Fruit fly (Drosophila melanogaster): ENCODE data around the gene CG15005.

Gene CG15005

DNA sequence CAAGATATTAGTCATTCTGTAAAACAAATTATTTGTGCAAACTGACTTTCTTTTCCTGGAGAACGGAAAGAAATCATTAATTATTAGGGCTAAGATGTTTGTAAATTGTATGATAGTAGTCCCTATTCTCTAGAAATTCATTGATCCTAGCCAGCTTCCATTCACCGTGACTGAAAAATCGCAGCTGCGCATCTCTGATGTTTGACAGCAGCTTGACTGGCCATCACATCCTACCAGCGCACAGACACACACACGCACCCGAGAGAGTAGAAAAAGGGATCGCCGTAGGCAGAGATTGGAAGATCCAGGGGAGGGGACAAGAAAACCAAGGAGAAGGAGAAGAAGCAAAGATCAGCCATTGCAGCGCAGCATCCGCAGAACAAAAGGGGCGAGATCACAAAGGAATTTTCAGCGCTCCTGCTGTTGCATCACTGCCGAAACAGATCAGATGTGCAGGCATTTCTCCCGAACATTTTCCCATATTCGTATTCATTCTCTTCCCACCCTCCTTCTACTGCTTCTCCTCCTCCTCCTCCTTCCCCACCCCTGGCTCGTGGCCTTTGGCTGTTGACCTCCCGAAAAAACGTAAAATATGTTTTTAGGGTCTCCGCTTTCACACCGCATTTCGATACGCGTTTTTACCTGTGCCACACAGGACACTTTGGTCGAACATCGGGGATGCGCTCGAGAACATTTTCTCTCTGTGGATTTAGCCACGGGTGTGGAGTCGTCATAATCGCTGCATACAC is 48.9 kb upstream of the CG15005 start (continued):
- TF ChIP-seq Nf-YC (tag; optimal IDR thresholded peaks at IDR 0.05) = no peak
- TF ChIP-seq CG3995 (GFP tag; optimal IDR thresholded peaks at IDR 0.05) = peak; percentile 92
- TF ChIP-seq Pdp1 (GFP tag; optimal IDR thresholded peaks at IDR 0.05) = peak in 1 of 2 experiments; percentile 29
- no peak for TF ChIP-seq CG17328 (GFP tag; IDR thresholded peaks at IDR 0.05)
- TF ChIP-seq ftz-f1 (GFP tag; optimal IDR thresholded peaks at IDR 0.05) = peak; percentile 6
- no peak for TF ChIP-seq dysf (GFP tag; IDR thresholded peaks at IDR 0.05)
- TF ChIP-seq Fer1 (GFP tag; optimal IDR thresholded peaks at IDR 0.05) = no peak
- no peak for TF ChIP-seq ase (GFP tag; IDR thresholded peaks at IDR 0.05)
- TF ChIP-seq PHDP (tag; optimal IDR thresholded peaks at IDR 0.05) = no peak
- no peak for TF ChIP-seq Hr3 (GFP tag; optimal IDR thresholded peaks at IDR 0.05)
- TF ChIP-seq CG4424 (GFP tag; optimal IDR thresholded peaks at IDR 0.05) = no peak
- no peak for TF ChIP-seq Dp (GFP tag; optimal IDR thresholded peaks at IDR 0.05)
- 0 out of 2 replicates have a peak, but pooled peaks have one; percentile 12 for TF ChIP-seq rib (GFP tag; IDR thresholded peaks at IDR 0.05)
- no peak for TF ChIP-seq CG14710 (tag; optimal IDR thresholded peaks at IDR 0.05)
- no peak for TF ChIP-seq Ravus (GFP tag; IDR thresholded peaks at IDR 0.05)
- peak; percentile 6 for TF ChIP-seq CG17802 (tag; optimal IDR thresholded peaks at IDR 0.05)
- TF ChIP-seq ara (GFP tag; IDR thresholded peaks at IDR 0.05) = no peak
- no peak for TF ChIP-seq CG32767 (GFP tag; IDR thresholded peaks at IDR 0.05)
- no peak for TF ChIP-seq tio (GFP tag; optimal IDR thresholded peaks at IDR 0.05)
- no peak for TF ChIP-seq Ptx1 (GFP tag; IDR thresholded peaks at IDR 0.05)
- no peak for TF ChIP-seq danr (GFP tag; IDR thresholded peaks at IDR 0.05)
- TF ChIP-seq fu2 (GFP tag; optimal IDR thresholded peaks at IDR 0.05) = no peak
- no peak for TF ChIP-seq CG9727 (GFP tag; optimal IDR thresholded peaks at IDR 0.05)
- no peak for TF ChIP-seq ro (GFP tag; IDR thresholded peaks at IDR 0.05)
- no peak for TF ChIP-seq CG8359 (GFP tag; optimal IDR thresholded peaks at IDR 0.05; ENCODE audit: borderline replicate concordance)
- TF ChIP-seq insv (GFP tag; optimal IDR thresholded peaks at IDR 0.05) = peak in 1 of 2 experiments; percentile 15
- no peak for TF ChIP-seq vfl (GFP tag; optimal IDR thresholded peaks at IDR 0.05)
- TF ChIP-seq Kr (GFP tag; optimal IDR thresholded peaks at IDR 0.05) = peak; percentile 41
- peak; percentile 49; the same call in 1 of the 3 replicates for TF ChIP-seq CG11695 (GFP tag; IDR thresholded peaks at IDR 0.05)
- TF ChIP-seq CG14667 (GFP tag; IDR thresholded peaks at IDR 0.05) = no peak
- no peak for TF ChIP-seq gsb (GFP tag; IDR thresholded peaks at IDR 0.05)
- TF ChIP-seq CG7372 (GFP tag; IDR thresholded peaks at IDR 0.05) = no peak
- 0 out of 3 replicates have a peak, but pooled peaks have one; percentile 13 for TF ChIP-seq zfh1 (GFP tag; IDR thresholded peaks at IDR 0.05)
- TF ChIP-seq MTF-1 (GFP tag; optimal IDR thresholded peaks at IDR 0.05; ENCODE audit: borderline replicate concordance) = no peak
- no peak for TF ChIP-seq zfh2 (GFP tag; optimal IDR thresholded peaks at IDR 0.05)
- TF ChIP-seq Trl (optimal IDR thresholded peaks at IDR 0.05) = peak in 1 of 2 experiments; percentile 0
- TF ChIP-seq Trl (GFP tag; optimal IDR thresholded peaks at IDR 0.05) = no peak
- no peak for TF ChIP-seq croc (GFP tag; conservative IDR thresholded peaks at IDR 0.05)
- TF ChIP-seq Rx (GFP tag; IDR thresholded peaks at IDR 0.05) = no peak
- no peak for TF ChIP-seq CG7928 (GFP tag; optimal IDR thresholded peaks at IDR 0.05)
- TF ChIP-seq dati (GFP tag; IDR thresholded peaks at IDR 0.05) = no peak
- TF ChIP-seq salm (tag; optimal IDR thresholded peaks at IDR 0.05) = no peak
- no peak for TF ChIP-seq CG10321 (GFP tag; IDR thresholded peaks at IDR 0.05)
- no peak for TF ChIP-seq fd3F (GFP tag; optimal IDR thresholded peaks at IDR 0.05)
- TF ChIP-seq CG42726 (GFP tag; IDR thresholded peaks at IDR 0.05; ENCODE audit: partially characterized antibody) = no peak
- TF ChIP-seq CG17385 (GFP tag; optimal IDR thresholded peaks at IDR 0.05) = no peak
- no peak for TF ChIP-seq Dek (tag; optimal IDR thresholded peaks at IDR 0.05)
- peak in 1 of 2 experiments; percentile 65 for TF ChIP-seq Hr78 (GFP tag; optimal IDR thresholded peaks at IDR 0.05)
- no peak for TF ChIP-seq CG14441 (GFP tag; IDR thresholded peaks at IDR 0.05)
- no peak for TF ChIP-seq Lim3 (GFP tag; IDR thresholded peaks at IDR 0.05)
- no peak for TF ChIP-seq CG11723 (GFP tag; optimal IDR thresholded peaks at IDR 0.05)
